Worm (Caenorhabditis elegans) whole organism, young adult: ENCODE data around the gene ZK180.7.

Source experiments
- K12H6.12 ChIP-seq: fragments of 200-800 bp; sonication (Bioruptor generic); optimal IDR thresholded peaks from 2 replicates; lab custom pipeline; 2018; ENCODE audit warnings: mild to moderate bottlenecking, missing genetic modification characterization, missing compliant biosample characterization
- gei-17 ChIP-seq: fragments of 200-800 bp; sonication (Bioruptor generic); optimal IDR thresholded peaks from 2 replicates; lab custom pipeline; 2018; ENCODE audit warnings: mild to moderate bottlenecking, missing genetic modification characterization, missing compliant biosample characterization
- madf-8 ChIP-seq: fragments of 200-800 bp; sonication (Bioruptor generic); conservative IDR thresholded peaks from 2 replicates; pipeline ENCODE4 v1.3.6; 2022; ENCODE audit warnings: missing genetic modification reagents, missing genetic modification characterization, missing compliant biosample characterization
- pha-4 ChIP-seq: fragments of 150-350 bp; sonication (generic microtip); optimal IDR thresholded peaks from 2 replicates; lab custom pipeline; 2014; ENCODE audit warnings: missing biosample characterization, missing genetic modification reagents, missing genetic modification characterization
- snpc-1.3 ChIP-seq: sonication (generic microtip); optimal IDR thresholded peaks from 2 replicates; lab custom pipeline; 2017; ENCODE audit warnings: missing genetic modification characterization, mild to moderate bottlenecking, missing compliant biosample characterization, antibody characterized with exemption, moderate library complexity, missing genotype, missing genetic modification reagents; ENCODE audit not compliant: insufficient read depth
- xnd-1 ChIP-seq: sonication (generic microtip); optimal IDR thresholded peaks from 2 replicates; lab custom pipeline; 2016; ENCODE audit warnings: missing genotype, missing genetic modification reagents, missing genetic modification characterization, missing compliant biosample characterization

DNA sequence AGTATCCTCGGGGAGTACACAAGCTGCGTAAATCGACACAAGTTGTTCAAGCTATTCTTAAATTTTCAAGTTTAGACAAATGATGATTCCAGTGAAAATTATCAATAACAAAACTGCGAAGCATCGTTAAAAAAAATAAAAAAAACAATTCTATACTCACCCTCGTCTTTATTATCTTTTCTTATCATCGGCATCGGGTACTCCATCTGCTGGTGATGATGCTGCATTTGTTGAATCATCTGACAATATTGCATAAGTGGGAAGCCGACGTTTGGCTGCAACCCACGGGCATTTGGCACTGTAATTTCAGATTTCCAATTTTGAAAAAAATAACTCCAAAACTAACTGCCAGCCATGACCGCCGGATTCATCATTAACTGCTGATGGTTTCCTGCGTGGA, 9.0 kb upstream of the ZK180.7 start:
- TF ChIP-seq madf-8 (GFP tag; lab: Robert Waterston, UW) = no peak
- no peak for TF ChIP-seq xnd-1 (tag; lab: Kevin White, UChicago)
- TF ChIP-seq pha-4 (tag; lab: Kevin White, UChicago) = no peak
- TF ChIP-seq gei-17 (GFP tag; lab: Kevin White, UChicago) = no peak
- TF ChIP-seq snpc-1.3 (tag; lab: Kevin White, UChicago) = no peak
- TF ChIP-seq K12H6.12 (tag; lab: Kevin White, UChicago) = no peak
